Worm (Caenorhabditis elegans): Measurements from ENCODE around the gene unc-97.

ce11 chrX:5592517-5593183 lies at the start of gene unc-97:
- no peak for TF ChIP-seq zag-1 (tag; optimal IDR thresholded peaks at IDR 0.05)
- no peak for TF ChIP-seq ztf-11 (tag; optimal IDR thresholded peaks at IDR 0.05)
- TF ChIP-seq nhr-12 (tag; optimal IDR thresholded peaks at IDR 0.05): no peak
- no peak for TF ChIP-seq ceh-16 (tag; optimal IDR thresholded peaks at IDR 0.05)
